Fruit fly (Drosophila melanogaster): ENCODE measurements around the gene Lint-O.

Gene Lint-O

dm6 chrX:2685580-2685979 is 12.9 kb upstream of the Lint-O start, which contains the start of gene per:
Gene per, plus strand, starts transcription at chrX:2685580.
- TF ChIP-seq Smox (GFP tag; optimal IDR thresholded peaks at IDR 0.05) (no peak), Hr38 (GFP tag; optimal IDR thresholded peaks at IDR 0.05) (no peak), CG8632 (GFP tag; optimal IDR thresholded peaks at IDR 0.05) (no peak), CG6163 (GFP tag; IDR thresholded peaks at IDR 0.05) (no peak)

- TF ChIP-seq CG15336 (GFP tag; IDR thresholded peaks at IDR 0.05) (no peak), achi (GFP tag; optimal IDR thresholded peaks at IDR 0.05) (no peak), fd59A (GFP tag; optimal IDR thresholded peaks at IDR 0.05) (no peak), salr (GFP tag; optimal IDR thresholded peaks at IDR 0.05) (no peak), Eip75B (GFP tag; optimal IDR thresholded peaks at IDR 0.05) (no peak), CG8632 (GFP tag; optimal IDR thresholded peaks at IDR 0.05) (no peak), Ets21C (GFP tag; optimal IDR thresholded peaks at IDR 0.05) (no peak), fkh (GFP tag; optimal IDR thresholded peaks at IDR 0.05) (no peak), Eip78C (GFP tag) (no peak), Sox102F (GFP tag; optimal IDR thresholded peaks at IDR 0.05) (no peak), CG34406 (GFP tag; optimal IDR thresholded peaks at IDR 0.05) (no peak), CG11294 (GFP tag; IDR thresholded peaks at IDR 0.05) (no peak), Sox15 (GFP tag; optimal IDR thresholded peaks at IDR 0.05) (no peak), OdsH (GFP tag; optimal IDR thresholded peaks at IDR 0.05) (no peak)
These were observed 11.6 kb upstream of the Lint-O start for dm6 chrX:2686930-2687329.

dm6 chrX:2690376-2690775 is 8.1 kb upstream of the Lint-O start:
- TF ChIP-seq vri (GFP tag; optimal IDR thresholded peaks at IDR 0.05) (no peak), achi (GFP tag; optimal IDR thresholded peaks at IDR 0.05) (no peak)

dm6 chrX:2693786-2694185 is 4.7 kb upstream of the Lint-O start, which contains the start of gene dyw:
Gene dyw, minus strand, starts transcription at chrX:2693886.
- TF ChIP-seq CG8319 (GFP tag; optimal IDR thresholded peaks at IDR 0.05) (no peak), svp (GFP tag) (no peak), Met (GFP tag; optimal IDR thresholded peaks at IDR 0.05) (no peak), CG11902 (GFP tag; optimal IDR thresholded peaks at IDR 0.05) (no peak), CG11762 (GFP tag; optimal IDR thresholded peaks at IDR 0.05; ENCODE audit: insufficient read depth) (no peak), OdsH (GFP tag; optimal IDR thresholded peaks at IDR 0.05) (no peak), CG31627 (GFP tag; optimal IDR thresholded peaks at IDR 0.05) (no peak)

- peak; percentile 100 for TF ChIP-seq cyc (GFP tag; optimal IDR thresholded peaks at IDR 0.05)
- peak; percentile 100 for TF ChIP-seq Met (GFP tag; optimal IDR thresholded peaks at IDR 0.05)
- TF ChIP-seq pdm3 (GFP tag; optimal IDR thresholded peaks at IDR 0.05), result peak; percentile 100
- TF ChIP-seq eg (GFP tag; IDR thresholded peaks at IDR 0.05), result peak; percentile 100
- TF ChIP-seq dsx (GFP tag; optimal IDR thresholded peaks at IDR 0.05; ENCODE audit: poor library complexity, severe bottlenecking), result peak; percentile 100
- peak; percentile 100 for TF ChIP-seq CG4318 (GFP tag; optimal IDR thresholded peaks at IDR 0.05)
- peak; percentile 100 for TF ChIP-seq fkh (GFP tag; optimal IDR thresholded peaks at IDR 0.05)
- TF ChIP-seq CG6792 (GFP tag; optimal IDR thresholded peaks at IDR 0.05), result peak; percentile 100
- peak; percentile 100 for TF ChIP-seq CG9139 (GFP tag; optimal IDR thresholded peaks at IDR 0.05)
- TF ChIP-seq lz (GFP tag; optimal IDR thresholded peaks at IDR 0.05), result peak; percentile 100
- peak; percentile 100 for TF ChIP-seq CG7368 (GFP tag; optimal IDR thresholded peaks at IDR 0.05)
- TF ChIP-seq Sox14 (GFP tag; optimal IDR thresholded peaks at IDR 0.05), result peak; percentile 100
- peak; percentile 100 for TF ChIP-seq CG11762 (GFP tag; optimal IDR thresholded peaks at IDR 0.05; ENCODE audit: insufficient read depth)
- TF ChIP-seq CG3919 (GFP tag; optimal IDR thresholded peaks at IDR 0.05), result peak; percentile 100
- TF ChIP-seq fd85E (GFP tag; optimal IDR thresholded peaks at IDR 0.05), result peak; percentile 99
- peak; percentile 100 for TF ChIP-seq CG15336 (GFP tag; IDR thresholded peaks at IDR 0.05)
- TF ChIP-seq CG6854 (GFP tag; optimal IDR thresholded peaks at IDR 0.05), result peak; percentile 100
- peak; percentile 100 for TF ChIP-seq CG31627 (GFP tag; optimal IDR thresholded peaks at IDR 0.05)
- TF ChIP-seq CG10631 (GFP tag; optimal IDR thresholded peaks at IDR 0.05), result peak; percentile 100
- TF ChIP-seq Gug (GFP tag; IDR thresholded peaks at IDR 0.05), result peak; percentile 100
- TF ChIP-seq Ets96B (tag; optimal IDR thresholded peaks at IDR 0.05), result peak; percentile 100
- peak; percentile 100 for TF ChIP-seq CG11294 (GFP tag; IDR thresholded peaks at IDR 0.05)
- TF ChIP-seq Eip93F (GFP tag; optimal IDR thresholded peaks at IDR 0.05), result peak; percentile 100
- peak; percentile 100 for TF ChIP-seq fd59A (GFP tag; optimal IDR thresholded peaks at IDR 0.05)
- TF ChIP-seq CG6276 (GFP tag; optimal IDR thresholded peaks at IDR 0.05), result peak; percentile 100
- TF ChIP-seq Eip78C (GFP tag), result peak; percentile 100
- peak; percentile 100 for TF ChIP-seq CG32006 (GFP tag; optimal IDR thresholded peaks at IDR 0.05)
- TF ChIP-seq CG1621 (tag; optimal IDR thresholded peaks at IDR 0.05), result peak; percentile 100
- TF ChIP-seq Sox15 (GFP tag; optimal IDR thresholded peaks at IDR 0.05), result peak; percentile 100
- TF ChIP-seq CG6163 (GFP tag; IDR thresholded peaks at IDR 0.05), result peak; percentile 100
These were observed 5.2 kb downstream of the Lint-O start, which contains the start of gene Ugalt for dm6 chrX:2703693-2704092. Gene Ugalt, minus strand, starts transcription at chrX:2703852.

Data from whole organism, prepupa.